Fruit fly (Drosophila melanogaster) whole organism, prepupa: ENCODE measurements around the gene CG15258.

ENCODE experiments used
- Blimp-1 ChIP-seq: fragments of 200-800 bp; sonication (Bioruptor generic); optimal IDR thresholded peaks from 3 replicates; lab custom pipeline; 2017; ENCODE audit warnings: missing biosample characterization, missing genetic modification characterization, mild to moderate bottlenecking, moderate library complexity, missing genetic modification reagents
- CG10631 ChIP-seq: fragments of 200-800 bp; sonication (Bioruptor generic); optimal IDR thresholded peaks from 2 replicates; lab custom pipeline; 2016; ENCODE audit warnings: missing biosample characterization, missing genetic modification characterization
- CG11762 ChIP-seq: fragments of 200-800 bp; sonication (Bioruptor generic); optimal IDR thresholded peaks from 3 replicates; lab custom pipeline; 2016; ENCODE audit warnings: missing biosample characterization, missing genetic modification characterization; ENCODE audit not compliant: insufficient read depth
- CG11902 ChIP-seq: fragments of 200-800 bp; sonication (Bioruptor generic); optimal IDR thresholded peaks from 3 replicates; lab custom pipeline; 2016; ENCODE audit warnings: missing biosample characterization, missing genetic modification characterization
- CG15336 ChIP-seq: fragments of 200-800 bp; sonication (Bioruptor generic); IDR thresholded peaks from 2 replicates; pipeline ENCODE4 v1.3.6; 2022; ENCODE audit warnings: missing biosample characterization, missing genetic modification characterization
- CG1621 ChIP-seq: fragments of 200-800 bp; sonication (Bioruptor generic); optimal IDR thresholded peaks from 3 replicates; lab custom pipeline; 2018; ENCODE audit warnings: missing biosample characterization, mild to moderate bottlenecking, missing genetic modification characterization
- CG16779 ChIP-seq: fragments of 200-800 bp; sonication (Bioruptor generic); optimal IDR thresholded peaks from 3 replicates; lab custom pipeline; 2017; ENCODE audit warnings: missing biosample characterization, mild to moderate bottlenecking, missing genetic modification characterization
- CG31627 ChIP-seq: fragments of 200-800 bp; sonication (Bioruptor generic); optimal IDR thresholded peaks from 3 replicates; lab custom pipeline; 2016; ENCODE audit warnings: missing biosample characterization, missing genetic modification characterization
- CG34406 ChIP-seq: fragments of 200-800 bp; sonication (Bioruptor generic); optimal IDR thresholded peaks from 3 replicates; lab custom pipeline; 2016; ENCODE audit warnings: missing biosample characterization, missing genetic modification characterization
- CG3919 ChIP-seq: fragments of 200-800 bp; sonication (Bioruptor generic); optimal IDR thresholded peaks from 3 replicates; lab custom pipeline; 2016; ENCODE audit warnings: missing biosample characterization, missing genetic modification characterization
- CG6163 ChIP-seq: fragments of 200-800 bp; sonication (Bioruptor generic); IDR thresholded peaks from 3 replicates; pipeline ENCODE4 v1.3.6; 2022; ENCODE audit warnings: missing biosample characterization, missing genetic modification characterization
- CG6276 ChIP-seq: fragments of 200-800 bp; sonication (Bioruptor generic); optimal IDR thresholded peaks from 2 replicates; lab custom pipeline; 2017; ENCODE audit warnings: missing biosample characterization, mild to moderate bottlenecking, missing genetic modification characterization
- CG6808 ChIP-seq: fragments of 200-800 bp; sonication (Bioruptor generic); optimal IDR thresholded peaks from 3 replicates; lab custom pipeline; 2017; ENCODE audit warnings: missing biosample characterization, missing genetic modification characterization, mild to moderate bottlenecking, moderate library complexity, missing genetic modification reagents
- CG6854 ChIP-seq: fragments of 200-800 bp; sonication (Bioruptor generic); optimal IDR thresholded peaks from 2 replicates; lab custom pipeline; 2017; ENCODE audit warnings: missing biosample characterization, mild to moderate bottlenecking, missing genetic modification characterization
- CG8119 ChIP-seq: fragments of 200-800 bp; sonication (Bioruptor generic); IDR thresholded peaks from 3 replicates; pipeline ENCODE4 v1.3.6; 2022; ENCODE audit warnings: missing biosample characterization, missing genetic modification characterization
- CG8319 ChIP-seq: fragments of 200-800 bp; sonication (Bioruptor generic); optimal IDR thresholded peaks from 3 replicates; lab custom pipeline; 2016; ENCODE audit warnings: missing biosample characterization, missing genetic modification characterization
- CG8632 ChIP-seq: fragments of 200-800 bp; sonication (Bioruptor generic); optimal IDR thresholded peaks from 3 replicates; lab custom pipeline; 2016; ENCODE audit warnings: missing biosample characterization, missing genetic modification characterization
- CG9139 ChIP-seq: fragments of 200-800 bp; sonication (Bioruptor generic); optimal IDR thresholded peaks from 3 replicates; lab custom pipeline; 2017; ENCODE audit warnings: missing biosample characterization, mild to moderate bottlenecking, missing genetic modification characterization
- Eip75B ChIP-seq: fragments of 200-800 bp; sonication (Bioruptor generic); optimal IDR thresholded peaks from 3 replicates; lab custom pipeline; 2016; ENCODE audit warnings: missing biosample characterization, missing genetic modification characterization
- Eip93F ChIP-seq: fragments of 200-800 bp; sonication (Bioruptor generic); optimal IDR thresholded peaks from 2 replicates; lab custom pipeline; 2016; ENCODE audit warnings: missing biosample characterization, mild to moderate bottlenecking, missing genetic modification characterization
- Ets21C ChIP-seq: fragments of 200-800 bp; sonication (Bioruptor generic); optimal IDR thresholded peaks from 3 replicates; lab custom pipeline; 2016; ENCODE audit warnings: missing biosample characterization, missing genetic modification characterization
- Ets96B ChIP-seq: fragments of 200-800 bp; optimal IDR thresholded peaks from 2 replicates; lab custom pipeline; 2019; ENCODE audit warnings: missing biosample characterization, mild to moderate bottlenecking, missing genetic modification characterization, moderate library complexity
- Gug ChIP-seq: fragments of 200-800 bp; sonication (Bioruptor generic); IDR thresholded peaks from 2 replicates; pipeline ENCODE4 v1.3.6; 2022; ENCODE audit warnings: missing biosample characterization, missing genetic modification characterization
- Hr38 ChIP-seq: sonication (Bioruptor generic); optimal IDR thresholded peaks from 2 replicates; lab custom pipeline; 2016; ENCODE audit warnings: missing biosample characterization, missing genetic modification characterization
- Hr39 ChIP-seq: fragments of 200-800 bp; sonication (Bioruptor generic); optimal IDR thresholded peaks from 2 replicates; lab custom pipeline; 2016; ENCODE audit warnings: missing biosample characterization, missing genetic modification characterization
- Hr4 ChIP-seq: fragments of 200-800 bp; sonication (Bioruptor generic); optimal IDR thresholded peaks from 3 replicates; lab custom pipeline; 2016; ENCODE audit warnings: missing biosample characterization, missing genetic modification characterization
- Met ChIP-seq: fragments of 200-800 bp; sonication (Bioruptor generic); optimal IDR thresholded peaks from 3 replicates; lab custom pipeline; 2016; ENCODE audit warnings: missing biosample characterization, missing genetic modification characterization
- Smox ChIP-seq: fragments of 200-800 bp; sonication (Bioruptor generic); optimal IDR thresholded peaks from 3 replicates; lab custom pipeline; 2016; ENCODE audit warnings: missing biosample characterization, missing genetic modification characterization
- Sox102F ChIP-seq: fragments of 200-800 bp; sonication (Bioruptor generic); optimal IDR thresholded peaks from 2 replicates; lab custom pipeline; 2016; ENCODE audit warnings: missing biosample characterization, mild to moderate bottlenecking, missing genetic modification characterization
- Sox14 ChIP-seq: fragments of 200-800 bp; sonication (Bioruptor generic); optimal IDR thresholded peaks from 3 replicates; lab custom pipeline; 2016; ENCODE audit warnings: missing biosample characterization, missing genetic modification characterization
- Sox15 ChIP-seq: fragments of 200-800 bp; sonication (Bioruptor generic); optimal IDR thresholded peaks from 3 replicates; lab custom pipeline; 2016; ENCODE audit warnings: missing biosample characterization, missing genetic modification characterization
- achi ChIP-seq: fragments of 200-800 bp; sonication (Bioruptor generic); optimal IDR thresholded peaks from 3 replicates; lab custom pipeline; 2016; ENCODE audit warnings: missing biosample characterization, missing genetic modification characterization
- cyc ChIP-seq: fragments of 200-800 bp; sonication (Bioruptor generic); optimal IDR thresholded peaks from 3 replicates; lab custom pipeline; 2016; ENCODE audit warnings: missing biosample characterization, missing genetic modification characterization
- dac ChIP-seq: fragments of 200-800 bp; sonication (Bioruptor generic); optimal IDR thresholded peaks from 2 replicates; lab custom pipeline; 2017; ENCODE audit warnings: missing biosample characterization, mild to moderate bottlenecking, missing genetic modification characterization
- dsx ChIP-seq: fragments of 200-800 bp; optimal IDR thresholded peaks from 3 replicates; lab custom pipeline; 2019; ENCODE audit warnings: missing biosample characterization, mild to moderate bottlenecking, missing genetic modification characterization, moderate library complexity; ENCODE audit not compliant: poor library complexity, severe bottlenecking
- eg ChIP-seq: fragments of 200-800 bp; sonication (Bioruptor generic); IDR thresholded peaks from 3 replicates; pipeline ENCODE4 v1.3.6; 2022; ENCODE audit warnings: missing biosample characterization, missing genetic modification characterization
- fd59A ChIP-seq: fragments of 200-800 bp; sonication (Bioruptor generic); optimal IDR thresholded peaks from 2 replicates; lab custom pipeline; 2017; ENCODE audit warnings: missing biosample characterization, mild to moderate bottlenecking, missing genetic modification characterization, missing genetic modification reagents
- lz ChIP-seq: fragments of 200-800 bp; sonication (Bioruptor generic); optimal IDR thresholded peaks from 3 replicates; lab custom pipeline; 2016; ENCODE audit warnings: missing biosample characterization, missing genetic modification characterization
- net ChIP-seq: fragments of 200-800 bp; sonication (Bioruptor generic); optimal IDR thresholded peaks from 3 replicates; lab custom pipeline; 2016; ENCODE audit warnings: missing biosample characterization, missing genetic modification characterization
- pdm3 ChIP-seq: fragments of 200-800 bp; sonication (Bioruptor generic); optimal IDR thresholded peaks from 3 replicates; lab custom pipeline; 2016; ENCODE audit warnings: missing biosample characterization, missing genetic modification characterization
- salr ChIP-seq, 2 experiments: fragments of 200-800 bp; sonication (Bioruptor generic); optimal IDR thresholded peaks; 3 replicates each; lab custom pipeline; 2016 to 2018; ENCODE audit warnings: missing biosample characterization in 2 of 2, missing genetic modification characterization in 2 of 2, mild to moderate bottlenecking in 1 of 2
- spab ChIP-seq: fragments of 200-800 bp; sonication (Bioruptor generic); optimal IDR thresholded peaks from 2 replicates; lab custom pipeline; 2017; ENCODE audit warnings: missing biosample characterization, mild to moderate bottlenecking, missing genetic modification characterization, missing genetic modification reagents
- ss ChIP-seq, 2 experiments: fragments of 200-800 bp; sonication (Bioruptor generic); optimal IDR thresholded peaks; 2 replicates in 1 of 2; 3 replicates in 1 of 2; lab custom pipeline; 2017 to 2018; ENCODE audit warnings: mild to moderate bottlenecking in 2 of 2, missing biosample characterization in 2 of 2, missing genetic modification characterization in 2 of 2, moderate library complexity in 1 of 2
- svp ChIP-seq: fragments of 200-800 bp; sonication (Bioruptor generic); peaks from one replicate; lab custom pipeline; 2016; ENCODE audit warnings: missing biosample characterization, missing genetic modification characterization
- vri ChIP-seq: fragments of 200-800 bp; sonication (Bioruptor generic); optimal IDR thresholded peaks from 3 replicates; lab custom pipeline; 2016; ENCODE audit warnings: missing biosample characterization, mild to moderate bottlenecking, missing genetic modification characterization

Gene CG15258

DNA sequence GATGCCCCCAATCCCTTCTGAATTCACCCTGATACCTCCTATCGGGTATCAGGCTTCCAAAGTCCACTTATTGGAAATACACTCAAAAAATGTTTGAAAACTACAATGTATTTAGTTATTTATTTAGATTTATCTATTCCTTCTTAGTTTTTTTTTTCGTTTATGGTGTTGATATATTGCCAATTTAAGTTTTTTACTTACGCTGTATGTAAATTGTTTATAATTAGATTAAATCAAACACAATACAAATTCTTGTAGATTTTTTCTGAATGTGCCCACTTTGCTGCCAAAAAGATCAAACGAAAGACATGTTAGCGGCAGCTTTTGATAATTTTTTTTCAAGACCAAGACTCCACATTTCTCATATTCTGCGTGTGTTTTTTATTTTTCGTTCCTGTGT, 46.1 kb upstream of the CG15258 start (continued):
- TF ChIP-seq CG16779 (tag; lab: Kevin White, UChicago) = no peak
- no peak for TF ChIP-seq Sox15 (GFP tag; lab: Kevin White, UChicago)
- peak; percentile 22 for TF ChIP-seq Hr39
- TF ChIP-seq CG6163 (GFP tag; lab: Robert Waterston, UW) = no peak
- TF ChIP-seq CG6276 (GFP tag; lab: Kevin White, UChicago) = no peak
- no peak for TF ChIP-seq Eip75B (GFP tag; lab: Kevin White, UChicago)
- no peak for TF ChIP-seq CG9139 (GFP tag; lab: Kevin White, UChicago)
- no peak for TF ChIP-seq Blimp-1 (GFP tag; lab: Kevin White, UChicago)
- TF ChIP-seq CG10631 (GFP tag; lab: Kevin White, UChicago) = no peak
- TF ChIP-seq lz = peak; percentile 7
- no peak for TF ChIP-seq CG6808 (GFP tag; lab: Kevin White, UChicago)
- TF ChIP-seq salr (GFP tag; optimal IDR thresholded peaks at IDR 0.05; lab: Kevin White, UChicago) = no peak
- TF ChIP-seq CG6854 (GFP tag; lab: Kevin White, UChicago) = no peak
- no peak for TF ChIP-seq eg (GFP tag; lab: Robert Waterston, UW)
- no peak for TF ChIP-seq CG15336 (GFP tag; lab: Robert Waterston, UW)
- no peak for TF ChIP-seq Sox14
- no peak for TF ChIP-seq Hr4
- no peak for TF ChIP-seq achi (GFP tag; lab: Kevin White, UChicago)
- TF ChIP-seq CG34406 (GFP tag; lab: Kevin White, UChicago) = no peak
- TF ChIP-seq Sox102F (GFP tag; lab: Kevin White, UChicago) = peak; percentile 6
- no peak for TF ChIP-seq CG1621 (tag; lab: Kevin White, UChicago)
- TF ChIP-seq Smox (GFP tag; lab: Kevin White, UChicago) = peak; percentile 20

DNA sequence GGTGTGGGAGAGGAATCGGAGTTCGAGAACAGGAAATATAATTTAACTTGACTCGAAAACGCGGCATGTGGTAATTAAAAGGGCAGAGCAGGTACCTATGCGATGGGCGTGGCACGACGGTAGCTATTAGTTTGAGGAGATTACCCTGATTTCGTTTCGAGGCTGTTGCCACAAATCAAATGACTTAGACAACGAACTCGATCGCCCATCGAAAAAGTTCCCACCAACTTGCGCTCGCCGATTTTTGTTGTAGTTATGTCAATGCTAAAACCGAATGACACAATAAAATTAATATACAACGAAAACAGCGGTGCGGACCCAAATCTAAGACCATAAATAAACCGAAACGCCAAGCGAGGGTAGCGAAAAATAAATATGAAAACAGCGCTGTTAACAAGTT, 45.6 kb upstream of the CG15258 start:
- TF ChIP-seq Met (GFP tag; lab: Kevin White, UChicago) (no peak), salr (GFP tag; optimal IDR thresholded peaks at IDR 0.05; lab: Kevin White, UChicago) (no peak), achi (GFP tag; lab: Kevin White, UChicago) (no peak), CG6163 (GFP tag; lab: Robert Waterston, UW) (no peak), Hr38 (no peak), dac (GFP tag; lab: Kevin White, UChicago) (no peak), Blimp-1 (GFP tag; lab: Kevin White, UChicago) (no peak)

DNA sequence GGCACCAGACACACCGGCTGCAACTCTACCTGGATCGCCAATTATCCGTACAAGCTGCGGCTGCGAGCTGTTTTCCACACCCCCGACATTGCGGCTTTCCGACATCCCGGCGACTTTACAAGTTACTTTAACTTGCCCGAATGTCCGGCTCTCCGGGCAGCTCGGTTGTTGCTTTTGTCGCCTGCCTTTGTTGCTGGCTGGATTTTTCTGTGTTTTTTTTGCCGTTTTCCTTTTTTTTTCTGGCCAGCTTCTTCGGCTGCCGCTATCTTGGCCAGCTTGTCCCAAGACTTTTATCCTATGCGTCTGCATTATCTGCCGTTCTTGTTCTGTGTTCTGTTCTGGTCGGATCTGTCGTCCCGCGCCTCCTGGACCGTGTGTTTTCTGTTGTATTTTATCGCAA, 44.5 kb upstream of the CG15258 start:
- TF ChIP-seq CG1621 (tag; lab: Kevin White, UChicago) (peak; percentile 69), spab (GFP tag; lab: Kevin White, UChicago) (peak; percentile 18), dsx (peak; percentile 17), ss (GFP tag; optimal IDR thresholded peaks at IDR 0.05; lab: Kevin White, UChicago) (peak; percentile 14 to 40), CG6808 (GFP tag; lab: Kevin White, UChicago) (peak; percentile 33), CG11902 (GFP tag; lab: Kevin White, UChicago) (no peak)

DNA sequence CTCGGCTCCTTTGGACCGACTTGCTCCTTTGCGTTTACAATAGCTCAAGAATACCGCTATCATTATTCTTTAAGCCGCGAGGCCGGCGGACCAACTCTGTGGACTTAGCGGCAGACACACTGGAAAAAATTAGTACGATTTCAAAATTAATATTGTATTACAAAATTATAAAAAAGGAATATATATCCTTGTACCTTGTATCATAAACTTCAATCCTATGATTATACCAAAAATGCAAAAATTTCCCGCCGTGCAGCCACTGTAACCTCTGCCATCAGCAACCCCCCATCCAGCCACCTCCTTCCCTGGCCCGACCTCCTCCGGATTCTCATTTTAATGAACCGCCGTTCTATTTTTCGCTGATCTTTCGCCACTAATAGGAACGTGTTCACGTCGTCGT, 43.1 kb upstream of the CG15258 start:
- TF ChIP-seq Ets21C (GFP tag; lab: Kevin White, UChicago) (no peak), cyc (GFP tag; lab: Kevin White, UChicago) (no peak), svp (GFP tag; lab: Kevin White, UChicago) (no peak), Gug (GFP tag; lab: Robert Waterston, UW) (no peak), Met (GFP tag; lab: Kevin White, UChicago) (no peak), CG34406 (GFP tag; lab: Kevin White, UChicago) (no peak), CG11762 (GFP tag; lab: Kevin White, UChicago) (no peak), CG31627 (GFP tag; lab: Kevin White, UChicago) (no peak), CG8632 (GFP tag; lab: Kevin White, UChicago) (no peak), Eip75B (GFP tag; lab: Kevin White, UChicago) (no peak), fd59A (peak; percentile 17), Ets96B (tag; lab: Kevin White, UChicago) (peak; percentile 41), CG8319 (GFP tag; lab: Kevin White, UChicago) (no peak), CG8119 (0 out of 3 replicates have a peak, but pooled peaks have one; percentile 26), CG3919 (GFP tag; lab: Kevin White, UChicago) (peak; percentile 10), pdm3 (no peak), CG16779 (tag; lab: Kevin White, UChicago) (no peak), vri (GFP tag; lab: Kevin White, UChicago) (no peak), CG6163 (GFP tag; lab: Robert Waterston, UW) (0 out of 3 replicates have a peak, but pooled peaks have one; percentile 54), ss (GFP tag; optimal IDR thresholded peaks at IDR 0.05; lab: Kevin White, UChicago) (no peak), salr (GFP tag; optimal IDR thresholded peaks at IDR 0.05; lab: Kevin White, UChicago) (no peak), Sox14 (no peak), Eip93F (no peak), net (peak; percentile 6)
